Worm (Caenorhabditis elegans): ENCODE results near the gene str-12.
"Not testable (repeated sequence)": the region's sequence is repeated elsewhere in the genome, so short reads cannot be mapped to it uniquely, and the experiment has no call there.

str-12 gene

DNA sequence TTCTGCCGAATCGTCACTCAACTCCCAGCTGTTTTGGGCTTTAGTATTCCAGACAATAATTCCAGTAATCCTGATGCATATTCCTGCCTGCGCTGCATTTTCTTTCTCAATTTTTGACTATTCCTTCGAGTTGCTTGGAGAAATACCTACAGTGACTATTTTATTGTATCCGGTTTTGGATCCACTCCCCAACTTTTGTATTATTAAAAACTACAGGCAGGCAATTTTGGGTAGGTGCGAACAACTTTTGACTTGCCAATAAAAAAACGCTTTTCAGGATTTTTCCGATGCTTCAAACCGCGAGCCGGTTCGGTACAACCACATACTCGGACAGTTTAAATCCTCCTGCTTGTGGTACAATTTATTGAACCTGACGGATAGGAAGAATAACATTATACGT is 3.8 kb downstream of the str-12 start:
- TF ChIP-seq med-1 (GFP tag; optimal IDR thresholded peaks at IDR 0.05; ENCODE audit: insufficient read depth) (no peak), tab-1 (GFP tag; IDR thresholded peaks at IDR 0.05) (no peak), ztf-23 (GFP tag; IDR thresholded peaks at IDR 0.05) (no peak), flt-1 (GFP tag; IDR thresholded peaks at IDR 0.05) (no peak), ztf-29 (GFP tag; IDR thresholded peaks at IDR 0.05) (no peak), cog-1 (tag; optimal IDR thresholded peaks at IDR 0.05) (no peak), ref-1 (GFP tag; conservative IDR thresholded peaks at IDR 0.05) (no peak), klf-2 (GFP tag; conservative IDR thresholded peaks at IDR 0.05) (no peak), T22C8.4 (GFP tag; IDR thresholded peaks at IDR 0.05) (no peak)

DNA sequence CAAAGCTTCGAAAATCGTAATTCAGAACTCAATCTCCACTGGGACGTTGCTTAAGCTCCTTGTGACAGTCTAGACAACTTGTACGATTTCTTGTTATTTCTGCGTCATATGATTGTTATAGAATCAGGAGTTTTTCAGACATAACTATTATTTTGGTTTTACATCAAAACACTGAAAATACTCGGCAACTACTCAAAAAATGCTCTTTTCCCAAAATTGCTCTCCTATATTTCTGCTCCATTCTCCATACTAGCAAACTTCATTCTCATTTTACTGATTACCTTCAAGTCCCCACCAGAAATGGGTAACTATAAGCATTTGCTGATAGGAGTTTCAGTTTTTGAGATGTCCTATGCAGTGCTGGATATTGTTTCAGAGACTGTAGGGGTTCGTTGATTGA is 10.8 kb downstream of the str-12 start, which contains the start of gene C55A1.1:
C55A1.1 (plus strand) TSS at position 301 of the 400 bp plus-strand sequence.
- TF ChIP-seq ztf-29 (GFP tag; IDR thresholded peaks at IDR 0.05), result no peak
- no peak for TF ChIP-seq ref-1 (GFP tag; conservative IDR thresholded peaks at IDR 0.05)
- TF ChIP-seq klf-2 (GFP tag; conservative IDR thresholded peaks at IDR 0.05), result no peak
- no peak for TF ChIP-seq flt-1 (GFP tag; IDR thresholded peaks at IDR 0.05)
- no peak for TF ChIP-seq T22C8.4 (GFP tag; IDR thresholded peaks at IDR 0.05)
- no peak for TF ChIP-seq cog-1 (tag; optimal IDR thresholded peaks at IDR 0.05)
- no peak for TF ChIP-seq ztf-23 (GFP tag; IDR thresholded peaks at IDR 0.05)
- no peak for TF ChIP-seq tab-1 (GFP tag; IDR thresholded peaks at IDR 0.05)
- no peak for TF ChIP-seq med-1 (GFP tag; optimal IDR thresholded peaks at IDR 0.05; ENCODE audit: insufficient read depth)

DNA sequence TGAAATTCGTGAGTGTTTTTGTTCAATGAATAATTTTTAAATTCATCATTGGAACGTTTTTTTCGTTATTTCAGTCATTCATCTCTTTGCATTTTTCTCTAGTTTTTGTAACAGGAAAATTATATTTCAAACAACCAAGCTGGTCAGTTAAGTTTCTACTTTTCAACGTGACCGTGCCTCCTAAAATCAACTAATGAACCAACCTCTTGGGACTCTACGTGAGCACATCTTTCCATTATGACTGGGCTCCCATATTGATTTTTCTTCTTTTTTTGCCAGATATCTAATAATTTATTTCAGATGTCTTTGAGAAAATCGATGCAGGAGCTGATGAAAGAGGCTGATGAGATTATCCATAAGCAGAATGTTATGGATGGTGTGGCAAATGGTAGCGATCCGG is 14.9 kb downstream of the str-12 start, which contains the start of gene C55A1.11:
C55A1.11 (plus strand) TSS at position 301 of the 400 bp plus-strand sequence.
- TF ChIP-seq ref-1 (GFP tag; conservative IDR thresholded peaks at IDR 0.05), result no peak
- TF ChIP-seq T22C8.4 (GFP tag; IDR thresholded peaks at IDR 0.05), result no peak

DNA sequence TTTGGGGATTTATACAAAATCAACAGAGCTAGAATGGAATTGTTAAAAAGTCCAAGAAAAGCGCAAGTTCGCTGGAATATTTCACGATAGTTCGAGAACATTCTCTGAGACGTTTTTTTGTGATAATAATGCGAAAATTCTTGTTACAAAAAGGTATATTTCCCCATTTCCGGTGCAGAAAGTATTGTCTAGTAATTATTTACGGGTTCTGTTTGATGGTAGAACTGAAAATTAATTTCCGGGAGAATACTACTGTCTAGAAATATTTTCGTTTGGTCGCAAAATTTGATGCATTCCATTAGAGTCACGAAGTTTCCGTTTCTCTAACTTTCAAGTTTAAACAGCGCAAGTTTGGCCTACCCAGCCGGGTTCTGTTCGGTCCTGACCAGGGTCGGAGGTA is 18.9 kb downstream of the str-12 start, which contains the start of gene str-248:
str-248 (minus strand) TSS at position 101 of the 400 bp plus-strand sequence.
- TF ChIP-seq ztf-29 (GFP tag; IDR thresholded peaks at IDR 0.05), result no peak

DNA sequence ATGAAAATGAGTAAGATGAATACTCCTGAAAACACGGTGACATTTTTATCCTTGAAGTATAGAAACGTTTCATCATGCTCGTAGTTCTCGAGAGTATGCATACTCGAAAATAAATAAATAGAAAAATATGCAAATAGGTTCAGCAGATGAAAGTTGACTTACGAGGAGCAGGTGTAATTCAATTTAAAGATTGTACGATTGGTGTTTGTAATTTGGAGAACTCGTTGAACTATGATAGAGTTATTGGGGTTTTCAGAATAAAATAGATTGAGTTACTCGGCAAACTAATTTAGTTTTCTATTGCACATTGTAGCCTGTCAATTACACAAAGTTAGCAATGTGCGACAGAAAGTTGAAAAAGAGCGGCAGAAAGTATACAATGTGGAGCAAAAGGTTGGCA is 28.2 kb downstream of the str-12 start, which contains the start of gene srz-44:
srz-44 (minus strand) TSS at position 101 of the 400 bp plus-strand sequence.
- TF ChIP-seq ref-1 (GFP tag; conservative IDR thresholded peaks at IDR 0.05) (no peak), T22C8.4 (GFP tag; IDR thresholded peaks at IDR 0.05) (no peak), tab-1 (GFP tag; IDR thresholded peaks at IDR 0.05) (no peak), flt-1 (GFP tag; IDR thresholded peaks at IDR 0.05) (no peak), cog-1 (tag; optimal IDR thresholded peaks at IDR 0.05) (no peak)

DNA sequence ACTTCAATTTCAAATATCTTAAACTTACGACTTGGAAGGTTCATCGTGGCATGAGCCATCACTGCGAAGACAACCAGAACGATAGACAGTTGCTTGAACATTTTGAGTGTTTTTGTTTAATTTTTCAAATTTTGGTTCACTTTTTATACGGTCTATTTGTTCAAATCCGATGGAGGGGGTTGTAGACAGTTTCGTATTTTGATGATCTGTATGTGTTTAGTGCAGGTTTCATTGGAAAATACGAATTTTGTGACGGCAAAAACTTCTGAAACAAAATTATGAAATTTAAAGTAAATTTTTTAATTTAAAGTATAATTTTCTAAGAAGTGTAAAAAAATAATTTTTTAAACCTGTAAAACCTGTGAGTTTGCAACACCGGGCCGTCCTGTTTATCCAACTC is 32.5 kb downstream of the str-12 start, which contains the start of gene C55A1.4:
C55A1.4 (minus strand) TSS at position 101 of the 400 bp plus-strand sequence.
- not testable (repeated sequence) for TF ChIP-seq T22C8.4 (GFP tag; IDR thresholded peaks at IDR 0.05); med-1 (GFP tag; optimal IDR thresholded peaks at IDR 0.05; ENCODE audit: insufficient read depth); tab-1 (GFP tag; IDR thresholded peaks at IDR 0.05)

DNA sequence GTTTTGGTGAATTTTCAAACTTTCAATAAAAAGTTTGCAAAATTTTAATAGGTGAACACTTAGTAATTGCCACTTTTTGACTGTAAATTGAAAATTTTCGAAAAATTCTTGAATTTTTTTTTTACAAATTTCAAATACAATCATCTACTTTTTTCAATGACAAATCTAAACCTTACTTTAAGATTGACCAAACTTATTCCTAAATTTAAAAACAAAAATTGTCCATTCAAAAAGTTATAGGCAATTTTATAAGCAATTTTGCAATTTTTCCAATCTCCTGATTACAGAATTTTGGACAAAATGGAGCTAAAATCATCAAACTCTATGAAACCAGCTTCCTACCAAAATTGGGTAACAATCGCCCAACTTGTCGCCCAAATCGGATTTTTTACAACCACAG is 33.9 kb downstream of the str-12 start, which contains the start of gene str-23:
str-23 (plus strand) TSS at position 301 of the 400 bp plus-strand sequence.
- TF ChIP-seq flt-1 (GFP tag; IDR thresholded peaks at IDR 0.05) (no peak), ztf-23 (GFP tag; IDR thresholded peaks at IDR 0.05) (no peak), tab-1 (GFP tag; IDR thresholded peaks at IDR 0.05) (no peak), cog-1 (tag; optimal IDR thresholded peaks at IDR 0.05) (no peak), T22C8.4 (GFP tag; IDR thresholded peaks at IDR 0.05) (no peak), med-1 (GFP tag; optimal IDR thresholded peaks at IDR 0.05; ENCODE audit: insufficient read depth) (no peak), ref-1 (GFP tag; conservative IDR thresholded peaks at IDR 0.05) (no peak), ztf-29 (GFP tag; IDR thresholded peaks at IDR 0.05) (no peak), klf-2 (GFP tag; conservative IDR thresholded peaks at IDR 0.05) (no peak)

DNA sequence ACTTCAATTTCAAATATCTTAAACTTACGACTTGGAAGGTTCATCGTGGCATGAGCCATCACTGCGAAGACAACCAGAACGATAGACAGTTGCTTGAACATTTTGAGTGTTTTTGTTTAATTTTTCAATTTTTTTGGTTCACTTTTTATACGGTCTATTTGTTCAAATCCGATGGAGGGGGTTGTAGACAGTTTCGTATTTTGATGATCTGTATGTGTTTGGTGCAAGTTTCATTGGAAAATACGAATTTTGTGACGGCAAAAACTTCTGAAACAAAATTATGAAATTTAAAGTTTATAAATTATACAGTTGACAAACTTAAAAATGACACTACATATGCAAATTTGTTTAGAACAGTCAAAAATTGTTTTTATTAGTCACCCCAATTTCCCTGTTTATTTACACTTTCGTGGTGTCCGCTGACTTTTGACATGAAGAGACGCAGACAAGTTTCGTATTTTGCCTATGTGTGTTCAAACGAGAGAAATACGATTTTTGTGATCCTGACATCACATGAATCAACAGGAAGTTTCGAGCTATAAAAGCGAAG is 36.9 kb downstream of the str-12 start, which contains the start of the genes C55A1.7 and C55A1.6:
C55A1.7 (minus strand) TSS at position 101 of the 550 bp plus-strand sequence.
C55A1.6 (plus strand) TSS at position 500 of the 550 bp plus-strand sequence.
- TF ChIP-seq ztf-23 (GFP tag; IDR thresholded peaks at IDR 0.05); med-1 (GFP tag; optimal IDR thresholded peaks at IDR 0.05; ENCODE audit: insufficient read depth); ref-1 (GFP tag; conservative IDR thresholded peaks at IDR 0.05): not testable (repeated sequence)

DNA sequence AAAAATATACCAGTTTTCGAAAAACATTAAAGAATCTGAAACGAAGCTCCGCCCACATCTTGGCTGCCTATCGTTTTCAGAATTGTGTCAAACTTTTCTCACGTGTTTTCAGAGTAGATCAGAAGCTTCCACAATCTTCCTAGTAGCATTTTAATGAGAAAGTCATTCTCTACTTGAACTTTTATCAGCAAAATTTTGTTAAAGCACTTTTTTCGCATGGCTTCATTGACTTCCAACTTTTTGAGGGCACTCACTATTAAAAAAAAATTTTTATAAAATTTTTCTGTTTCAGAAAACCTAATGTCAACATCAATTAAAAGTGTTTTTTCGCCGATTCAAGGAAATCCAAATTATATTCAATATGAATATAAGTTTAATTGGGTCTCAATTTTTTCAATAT is 39.5 kb downstream of the str-12 start, which contains the start of gene sru-42:
sru-42 (plus strand) TSS at position 301 of the 400 bp plus-strand sequence.
- TF ChIP-seq tab-1 (GFP tag; IDR thresholded peaks at IDR 0.05) (no peak), T22C8.4 (GFP tag; IDR thresholded peaks at IDR 0.05) (no peak)

DNA sequence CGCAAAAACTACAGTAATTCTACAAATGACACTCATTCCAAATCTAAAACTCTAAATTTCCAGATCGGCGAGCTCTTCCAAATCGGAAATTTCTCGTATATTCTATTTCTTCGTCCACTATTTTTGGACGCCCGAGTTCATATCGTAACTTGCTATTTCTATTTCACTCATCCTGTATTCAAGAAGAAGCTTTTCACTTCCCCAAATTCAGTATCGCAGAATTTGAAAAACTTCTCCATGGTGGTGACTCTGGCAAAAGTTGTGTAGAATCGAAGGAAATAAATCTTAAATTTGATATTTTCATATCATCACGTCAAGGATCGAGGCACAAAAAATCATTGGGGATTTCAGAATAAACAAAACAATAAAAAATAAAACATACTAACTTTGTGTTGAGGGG is 41.5 kb downstream of the str-12 start:
- TF ChIP-seq ref-1 (GFP tag; conservative IDR thresholded peaks at IDR 0.05), result no peak
- TF ChIP-seq ztf-23 (GFP tag; IDR thresholded peaks at IDR 0.05), result no peak

DNA sequence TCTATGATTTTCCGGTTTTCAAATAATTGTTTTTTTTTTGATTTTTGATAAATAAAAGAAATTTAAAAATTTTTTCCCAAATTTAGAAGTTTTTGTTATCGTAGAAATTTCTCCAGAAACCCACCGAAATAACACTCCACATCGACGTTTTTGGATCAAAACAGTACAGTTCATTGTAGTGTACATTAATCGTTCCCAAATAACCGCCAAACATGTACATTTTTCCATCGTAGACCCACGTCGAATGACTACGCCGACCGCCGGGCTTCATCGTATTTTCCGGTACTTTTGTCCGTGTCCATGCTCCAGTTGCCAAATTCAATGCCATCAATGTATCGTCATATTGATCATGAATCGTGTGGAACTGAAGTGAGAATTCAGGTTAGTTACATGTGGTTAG is 43.4 kb downstream of the str-12 start, which contains the start of gene F53E4.2:
F53E4.2 (plus strand) TSS at position 301 of the 400 bp plus-strand sequence.
- TF ChIP-seq med-1 (GFP tag; optimal IDR thresholded peaks at IDR 0.05; ENCODE audit: insufficient read depth) (no peak), tab-1 (GFP tag; IDR thresholded peaks at IDR 0.05) (no peak), flt-1 (GFP tag; IDR thresholded peaks at IDR 0.05) (no peak), ztf-23 (GFP tag; IDR thresholded peaks at IDR 0.05) (no peak), klf-2 (GFP tag; conservative IDR thresholded peaks at IDR 0.05) (no peak), ref-1 (GFP tag; conservative IDR thresholded peaks at IDR 0.05) (no peak), ztf-29 (GFP tag; IDR thresholded peaks at IDR 0.05) (no peak)

All from whole organism, midembryonic.